Fruit fly (Drosophila melanogaster) whole organism, prepupa: Measurements from ENCODE around the gene Kaz1-ORFB.

ENCODE experiments used
- Blimp-1 ChIP-seq: fragments of 200-800 bp; sonication (Bioruptor generic); optimal IDR thresholded peaks from 3 replicates; lab custom pipeline; 2017; ENCODE audit warnings: missing biosample characterization, missing genetic modification characterization, mild to moderate bottlenecking, moderate library complexity, missing genetic modification reagents
- CG10631 ChIP-seq: fragments of 200-800 bp; sonication (Bioruptor generic); optimal IDR thresholded peaks from 2 replicates; lab custom pipeline; 2016; ENCODE audit warnings: missing biosample characterization, missing genetic modification characterization
- CG10669 ChIP-seq: fragments of 200-800 bp; sonication (Bioruptor generic); optimal IDR thresholded peaks from 3 replicates; lab custom pipeline; 2018; ENCODE audit warnings: missing biosample characterization, mild to moderate bottlenecking, missing genetic modification characterization, moderate library complexity
- CG11294 ChIP-seq: fragments of 200-800 bp; sonication (Bioruptor generic); IDR thresholded peaks from 2 replicates; pipeline ENCODE4 v1.3.6; 2022; ENCODE audit warnings: missing biosample characterization, missing genetic modification characterization
- CG11902 ChIP-seq: fragments of 200-800 bp; sonication (Bioruptor generic); optimal IDR thresholded peaks from 3 replicates; lab custom pipeline; 2016; ENCODE audit warnings: missing biosample characterization, missing genetic modification characterization
- CG15336 ChIP-seq: fragments of 200-800 bp; sonication (Bioruptor generic); IDR thresholded peaks from 2 replicates; pipeline ENCODE4 v1.3.6; 2022; ENCODE audit warnings: missing biosample characterization, missing genetic modification characterization
- CG1621 ChIP-seq: fragments of 200-800 bp; sonication (Bioruptor generic); optimal IDR thresholded peaks from 3 replicates; lab custom pipeline; 2018; ENCODE audit warnings: missing biosample characterization, mild to moderate bottlenecking, missing genetic modification characterization
- CG3032 ChIP-seq: fragments of 200-800 bp; optimal IDR thresholded peaks from 2 replicates; lab custom pipeline; 2019; ENCODE audit warnings: missing biosample characterization, mild to moderate bottlenecking, missing genetic modification characterization, moderate library complexity
- CG31627 ChIP-seq: fragments of 200-800 bp; sonication (Bioruptor generic); optimal IDR thresholded peaks from 3 replicates; lab custom pipeline; 2016; ENCODE audit warnings: missing biosample characterization, missing genetic modification characterization
- CG32006 ChIP-seq: fragments of 200-800 bp; sonication (Bioruptor generic); optimal IDR thresholded peaks from 3 replicates; lab custom pipeline; 2017; ENCODE audit warnings: missing biosample characterization, mild to moderate bottlenecking, missing genetic modification characterization
- CG34406 ChIP-seq: fragments of 200-800 bp; sonication (Bioruptor generic); optimal IDR thresholded peaks from 3 replicates; lab custom pipeline; 2016; ENCODE audit warnings: missing biosample characterization, missing genetic modification characterization
- CG3919 ChIP-seq: fragments of 200-800 bp; sonication (Bioruptor generic); optimal IDR thresholded peaks from 3 replicates; lab custom pipeline; 2016; ENCODE audit warnings: missing biosample characterization, missing genetic modification characterization
- CG4318 ChIP-seq: fragments of 200-800 bp; sonication (Bioruptor generic); optimal IDR thresholded peaks from 3 replicates; lab custom pipeline; 2017; ENCODE audit warnings: missing biosample characterization, mild to moderate bottlenecking, missing genetic modification characterization
- CG6163 ChIP-seq: fragments of 200-800 bp; sonication (Bioruptor generic); IDR thresholded peaks from 3 replicates; pipeline ENCODE4 v1.3.6; 2022; ENCODE audit warnings: missing biosample characterization, missing genetic modification characterization
- CG6276 ChIP-seq: fragments of 200-800 bp; sonication (Bioruptor generic); optimal IDR thresholded peaks from 2 replicates; lab custom pipeline; 2017; ENCODE audit warnings: missing biosample characterization, mild to moderate bottlenecking, missing genetic modification characterization
- CG6792 ChIP-seq: fragments of 200-800 bp; sonication (Bioruptor generic); optimal IDR thresholded peaks from 3 replicates; lab custom pipeline; 2016; ENCODE audit warnings: missing biosample characterization, missing genetic modification characterization
- CG6808 ChIP-seq: fragments of 200-800 bp; sonication (Bioruptor generic); optimal IDR thresholded peaks from 3 replicates; lab custom pipeline; 2017; ENCODE audit warnings: missing biosample characterization, missing genetic modification characterization, mild to moderate bottlenecking, moderate library complexity, missing genetic modification reagents
- CG6854 ChIP-seq: fragments of 200-800 bp; sonication (Bioruptor generic); optimal IDR thresholded peaks from 2 replicates; lab custom pipeline; 2017; ENCODE audit warnings: missing biosample characterization, mild to moderate bottlenecking, missing genetic modification characterization
- CG7368 ChIP-seq: fragments of 200-800 bp; sonication (Bioruptor generic); optimal IDR thresholded peaks from 3 replicates; lab custom pipeline; 2016; ENCODE audit warnings: missing biosample characterization, missing genetic modification characterization
- CG8119 ChIP-seq: fragments of 200-800 bp; sonication (Bioruptor generic); IDR thresholded peaks from 3 replicates; pipeline ENCODE4 v1.3.6; 2022; ENCODE audit warnings: missing biosample characterization, missing genetic modification characterization
- CG8632 ChIP-seq: fragments of 200-800 bp; sonication (Bioruptor generic); optimal IDR thresholded peaks from 3 replicates; lab custom pipeline; 2016; ENCODE audit warnings: missing biosample characterization, missing genetic modification characterization
- CG9139 ChIP-seq: fragments of 200-800 bp; sonication (Bioruptor generic); optimal IDR thresholded peaks from 3 replicates; lab custom pipeline; 2017; ENCODE audit warnings: missing biosample characterization, mild to moderate bottlenecking, missing genetic modification characterization
- Eip75B ChIP-seq: fragments of 200-800 bp; sonication (Bioruptor generic); optimal IDR thresholded peaks from 3 replicates; lab custom pipeline; 2016; ENCODE audit warnings: missing biosample characterization, missing genetic modification characterization
- Eip78C ChIP-seq: fragments of 200-800 bp; sonication (Bioruptor generic); peaks from one replicate; lab custom pipeline; 2016; ENCODE audit warnings: missing biosample characterization, missing genetic modification characterization
- Eip93F ChIP-seq: fragments of 200-800 bp; sonication (Bioruptor generic); optimal IDR thresholded peaks from 2 replicates; lab custom pipeline; 2016; ENCODE audit warnings: missing biosample characterization, mild to moderate bottlenecking, missing genetic modification characterization
- Ets21C ChIP-seq: fragments of 200-800 bp; sonication (Bioruptor generic); optimal IDR thresholded peaks from 3 replicates; lab custom pipeline; 2016; ENCODE audit warnings: missing biosample characterization, missing genetic modification characterization
- Ets96B ChIP-seq: fragments of 200-800 bp; optimal IDR thresholded peaks from 2 replicates; lab custom pipeline; 2019; ENCODE audit warnings: missing biosample characterization, mild to moderate bottlenecking, missing genetic modification characterization, moderate library complexity
- Gug ChIP-seq: fragments of 200-800 bp; sonication (Bioruptor generic); IDR thresholded peaks from 2 replicates; pipeline ENCODE4 v1.3.6; 2022; ENCODE audit warnings: missing biosample characterization, missing genetic modification characterization
- Hr38 ChIP-seq: sonication (Bioruptor generic); optimal IDR thresholded peaks from 2 replicates; lab custom pipeline; 2016; ENCODE audit warnings: missing biosample characterization, missing genetic modification characterization
- Hr39 ChIP-seq: fragments of 200-800 bp; sonication (Bioruptor generic); optimal IDR thresholded peaks from 2 replicates; lab custom pipeline; 2016; ENCODE audit warnings: missing biosample characterization, missing genetic modification characterization
- Hr4 ChIP-seq: fragments of 200-800 bp; sonication (Bioruptor generic); optimal IDR thresholded peaks from 3 replicates; lab custom pipeline; 2016; ENCODE audit warnings: missing biosample characterization, missing genetic modification characterization
- Lpt ChIP-seq: fragments of 200-800 bp; sonication (Bioruptor generic); optimal IDR thresholded peaks from 3 replicates; lab custom pipeline; 2016; ENCODE audit warnings: missing biosample characterization, missing genetic modification characterization
- Met ChIP-seq: fragments of 200-800 bp; sonication (Bioruptor generic); optimal IDR thresholded peaks from 3 replicates; lab custom pipeline; 2016; ENCODE audit warnings: missing biosample characterization, missing genetic modification characterization
- OdsH ChIP-seq: fragments of 200-800 bp; sonication (Bioruptor generic); optimal IDR thresholded peaks from 3 replicates; lab custom pipeline; 2016; ENCODE audit warnings: missing biosample characterization, missing genetic modification characterization
- Sox102F ChIP-seq: fragments of 200-800 bp; sonication (Bioruptor generic); optimal IDR thresholded peaks from 2 replicates; lab custom pipeline; 2016; ENCODE audit warnings: missing biosample characterization, mild to moderate bottlenecking, missing genetic modification characterization
- Sox14 ChIP-seq: fragments of 200-800 bp; sonication (Bioruptor generic); optimal IDR thresholded peaks from 3 replicates; lab custom pipeline; 2016; ENCODE audit warnings: missing biosample characterization, missing genetic modification characterization
- Sox15 ChIP-seq: fragments of 200-800 bp; sonication (Bioruptor generic); optimal IDR thresholded peaks from 3 replicates; lab custom pipeline; 2016; ENCODE audit warnings: missing biosample characterization, missing genetic modification characterization
- achi ChIP-seq: fragments of 200-800 bp; sonication (Bioruptor generic); optimal IDR thresholded peaks from 3 replicates; lab custom pipeline; 2016; ENCODE audit warnings: missing biosample characterization, missing genetic modification characterization
- cyc ChIP-seq: fragments of 200-800 bp; sonication (Bioruptor generic); optimal IDR thresholded peaks from 3 replicates; lab custom pipeline; 2016; ENCODE audit warnings: missing biosample characterization, missing genetic modification characterization
- dac ChIP-seq: fragments of 200-800 bp; sonication (Bioruptor generic); optimal IDR thresholded peaks from 2 replicates; lab custom pipeline; 2017; ENCODE audit warnings: missing biosample characterization, mild to moderate bottlenecking, missing genetic modification characterization
- dsx ChIP-seq: fragments of 200-800 bp; optimal IDR thresholded peaks from 3 replicates; lab custom pipeline; 2019; ENCODE audit warnings: missing biosample characterization, mild to moderate bottlenecking, missing genetic modification characterization, moderate library complexity; ENCODE audit not compliant: poor library complexity, severe bottlenecking
- eg ChIP-seq: fragments of 200-800 bp; sonication (Bioruptor generic); IDR thresholded peaks from 3 replicates; pipeline ENCODE4 v1.3.6; 2022; ENCODE audit warnings: missing biosample characterization, missing genetic modification characterization
- esn ChIP-seq: fragments of 200-800 bp; sonication (Bioruptor generic); optimal IDR thresholded peaks from 2 replicates; lab custom pipeline; 2016; ENCODE audit warnings: missing biosample characterization, mild to moderate bottlenecking, missing genetic modification characterization, moderate library complexity
- fd59A ChIP-seq: fragments of 200-800 bp; sonication (Bioruptor generic); optimal IDR thresholded peaks from 2 replicates; lab custom pipeline; 2017; ENCODE audit warnings: missing biosample characterization, mild to moderate bottlenecking, missing genetic modification characterization, missing genetic modification reagents
- fd85E ChIP-seq: fragments of 200-800 bp; sonication (Bioruptor generic); optimal IDR thresholded peaks from 3 replicates; lab custom pipeline; 2016; ENCODE audit warnings: missing biosample characterization, missing genetic modification characterization
- lz ChIP-seq: fragments of 200-800 bp; sonication (Bioruptor generic); optimal IDR thresholded peaks from 3 replicates; lab custom pipeline; 2016; ENCODE audit warnings: missing biosample characterization, missing genetic modification characterization
- net ChIP-seq: fragments of 200-800 bp; sonication (Bioruptor generic); optimal IDR thresholded peaks from 3 replicates; lab custom pipeline; 2016; ENCODE audit warnings: missing biosample characterization, missing genetic modification characterization
- pdm3 ChIP-seq: fragments of 200-800 bp; sonication (Bioruptor generic); optimal IDR thresholded peaks from 3 replicates; lab custom pipeline; 2016; ENCODE audit warnings: missing biosample characterization, missing genetic modification characterization
- spab ChIP-seq: fragments of 200-800 bp; sonication (Bioruptor generic); optimal IDR thresholded peaks from 2 replicates; lab custom pipeline; 2017; ENCODE audit warnings: missing biosample characterization, mild to moderate bottlenecking, missing genetic modification characterization, missing genetic modification reagents
- ss ChIP-seq, 2 experiments: fragments of 200-800 bp; sonication (Bioruptor generic); optimal IDR thresholded peaks; 2 replicates in 1 of 2; 3 replicates in 1 of 2; lab custom pipeline; 2017 to 2018; ENCODE audit warnings: mild to moderate bottlenecking in 2 of 2, missing biosample characterization in 2 of 2, missing genetic modification characterization in 2 of 2, moderate library complexity in 1 of 2
- topi ChIP-seq: fragments of 200-800 bp; sonication (Bioruptor generic); optimal IDR thresholded peaks from 3 replicates; lab custom pipeline; 2016; ENCODE audit warnings: missing biosample characterization, missing genetic modification characterization
- vri ChIP-seq: fragments of 200-800 bp; sonication (Bioruptor generic); optimal IDR thresholded peaks from 3 replicates; lab custom pipeline; 2016; ENCODE audit warnings: missing biosample characterization, mild to moderate bottlenecking, missing genetic modification characterization

Kaz1-ORFB gene

dm6 chr3L:205723-206284, 10.6 kb upstream of the Kaz1-ORFB start, which contains the start of the genes Gk1 and CG13876:
Gk1 (minus strand) TSS chr3L:205844.
CG13876 (plus strand) TSS chr3L:206134.
- TF ChIP-seq cyc (GFP tag; lab: Kevin White, UChicago) (peak; percentile 80), spab (GFP tag; lab: Kevin White, UChicago) (peak; percentile 90), CG4318 (GFP tag; lab: Kevin White, UChicago) (no peak), CG9139 (peak; percentile 96), CG6276 (GFP tag; lab: Kevin White, UChicago) (peak; percentile 95), Lpt (GFP tag; lab: Kevin White, UChicago) (peak; percentile 94), Sox102F (GFP tag; lab: Kevin White, UChicago) (no peak), Eip78C (peak; percentile 98), Ets96B (tag; lab: Kevin White, UChicago) (peak; percentile 98), fd85E (peak; percentile 42), CG1621 (tag; lab: Kevin White, UChicago) (peak; percentile 92), topi (GFP tag; lab: Kevin White, UChicago) (peak; percentile 91), dsx (GFP tag; lab: Kevin White, UChicago) (peak; percentile 97), CG6792 (GFP tag; lab: Kevin White, UChicago) (peak; percentile 92), Hr38 (GFP tag; lab: Kevin White, UChicago) (no peak), net (GFP tag; lab: Kevin White, UChicago) (peak; percentile 94), CG11294 (GFP tag; lab: Robert Waterston, UW) (peak; percentile 89), Eip75B (GFP tag; lab: Kevin White, UChicago) (no peak), CG11902 (peak; percentile 73), CG3032 (tag; lab: Kevin White, UChicago) (peak; percentile 98), CG31627 (peak; percentile 75), achi (peak; percentile 95), esn (GFP tag; lab: Kevin White, UChicago) (peak; percentile 93), lz (GFP tag; lab: Kevin White, UChicago) (peak; percentile 84), CG6163 (GFP tag; lab: Robert Waterston, UW) (peak; percentile 97), Met (GFP tag; lab: Kevin White, UChicago) (no peak), fd59A (peak; percentile 85), OdsH (no peak), Sox14 (GFP tag; lab: Kevin White, UChicago) (peak; percentile 90), Hr39 (no peak), CG7368 (GFP tag; lab: Kevin White, UChicago) (no peak), eg (GFP tag; lab: Robert Waterston, UW) (peak; percentile 98), vri (peak; percentile 92), CG6808 (GFP tag; lab: Kevin White, UChicago) (no peak), Ets21C (no peak), CG10669 (GFP tag; lab: Kevin White, UChicago) (peak; percentile 94), dac (GFP tag; lab: Kevin White, UChicago) (peak; percentile 90), ss (GFP tag; optimal IDR thresholded peaks at IDR 0.05; lab: Kevin White, UChicago) (peak; percentile 95 to 97), CG6854 (peak; percentile 90), Sox15 (GFP tag; lab: Kevin White, UChicago) (peak; percentile 83), CG32006 (peak; percentile 96), CG8119 (GFP tag; lab: Robert Waterston, UW) (peak; percentile 97), CG10631 (peak; percentile 96), Hr4 (GFP tag; lab: Kevin White, UChicago) (no peak), CG34406 (GFP tag; lab: Kevin White, UChicago) (peak; percentile 97), pdm3 (GFP tag; lab: Kevin White, UChicago) (no peak), Gug (GFP tag; lab: Robert Waterston, UW) (peak; percentile 94), CG8632 (GFP tag; lab: Kevin White, UChicago) (peak; percentile 96), CG3919 (GFP tag; lab: Kevin White, UChicago) (peak; percentile 94), CG15336 (GFP tag; lab: Robert Waterston, UW) (peak; percentile 98), Eip93F (GFP tag; lab: Kevin White, UChicago) (peak; percentile 91), Blimp-1 (GFP tag; lab: Kevin White, UChicago) (peak; percentile 84)
